Fruit fly (Drosophila melanogaster) whole organism, embryonic: ENCODE results near the gene CG31664.

Experiments
- CG1024 ChIP-seq: fragments of 200-800 bp; sonication (Bioruptor generic); IDR thresholded peaks from 2 replicates; pipeline ENCODE4 v1.3.6; 2022; ENCODE audit warnings: missing biosample characterization, missing genetic modification characterization
- CG1603 ChIP-seq: fragments of 200-800 bp; sonication (Bioruptor generic); optimal IDR thresholded peaks from 2 replicates; lab custom pipeline; 2019; ENCODE audit warnings: missing biosample characterization, mild to moderate bottlenecking, missing genetic modification characterization, moderate library complexity
- Hr39 ChIP-seq: fragments of >200 bp; optimal IDR thresholded peaks from 2 replicates; lab custom pipeline; 2017
- Six4 ChIP-seq: fragments of 200-800 bp; sonication (Bioruptor generic); optimal IDR thresholded peaks from 2 replicates; lab custom pipeline; 2016; ENCODE audit warnings: missing biosample characterization, missing genetic modification characterization
- danr ChIP-seq: fragments of 200-800 bp; sonication (Bioruptor generic); IDR thresholded peaks from 2 replicates; pipeline ENCODE4 v1.3.6; 2022; ENCODE audit warnings: missing biosample characterization, missing genetic modification characterization

CG31664 gene

dm6 chr2L:1783762-1784161 is 42.5 kb downstream of the CG31664 start, which contains the start of gene Gr22e:
TSS of gene Gr22e (plus strand) at chr2L:1784062.
- no peak for TF ChIP-seq Hr39 (lab: Kevin White, UChicago)
- no peak for TF ChIP-seq CG1024 (GFP tag; lab: Robert Waterston, UW)
- no peak for TF ChIP-seq danr (GFP tag; lab: Robert Waterston, UW)
- no peak for TF ChIP-seq CG1603 (tag; lab: Kevin White, UChicago)
- TF ChIP-seq Six4 (GFP tag; lab: Kevin White, UChicago): no peak
